Fruit fly (Drosophila melanogaster) whole organism, adult: Measurements from ENCODE around the gene NT1.

Source experiments
- CG11617 ChIP-seq: fragments of 200-800 bp; sonication (Bioruptor generic); optimal IDR thresholded peaks from 2 replicates; lab custom pipeline; 2017; ENCODE audit warnings: mild to moderate bottlenecking, missing biosample characterization, missing genetic modification reagents, missing genetic modification characterization
- CG12768 ChIP-seq: fragments of 200-800 bp; sonication (Bioruptor generic); optimal IDR thresholded peaks from 2 replicates; lab custom pipeline; 2017; ENCODE audit warnings: missing biosample characterization, missing genetic modification characterization, mild to moderate bottlenecking, moderate library complexity, missing genetic modification reagents
- CG33017 ChIP-seq: fragments of 200-800 bp; sonication (Bioruptor generic); optimal IDR thresholded peaks from 2 replicates; lab custom pipeline; 2018; ENCODE audit warnings: missing biosample characterization, mild to moderate bottlenecking, missing genetic modification characterization, moderate library complexity
- CG7045 ChIP-seq: fragments of 200-800 bp; sonication (Bioruptor generic); optimal IDR thresholded peaks from 2 replicates; lab custom pipeline; 2017; ENCODE audit warnings: missing biosample characterization, mild to moderate bottlenecking, missing genetic modification characterization
- Clk ChIP-seq: fragments of 200-800 bp; sonication (Bioruptor generic); optimal IDR thresholded peaks from 2 replicates; lab custom pipeline; 2017; ENCODE audit warnings: missing biosample characterization, missing genetic modification characterization
- Crg-1 ChIP-seq: fragments of 200-800 bp; sonication (Bioruptor generic); optimal IDR thresholded peaks from 2 replicates; lab custom pipeline; 2016; ENCODE audit warnings: missing biosample characterization, missing genetic modification characterization
- Hr96 ChIP-seq: fragments of 200-800 bp; sonication (Bioruptor generic); optimal IDR thresholded peaks from 2 replicates; lab custom pipeline; 2016; ENCODE audit warnings: missing biosample characterization, missing genetic modification characterization
- Mnt ChIP-seq: fragments of 200-800 bp; sonication (Bioruptor generic); optimal IDR thresholded peaks from 2 replicates; lab custom pipeline; 2016; ENCODE audit warnings: missing biosample characterization, mild to moderate bottlenecking, missing genetic modification characterization
- bab1 ChIP-seq: fragments of 200-800 bp; sonication (Bioruptor generic); optimal IDR thresholded peaks from 3 replicates; lab custom pipeline; 2019; ENCODE audit warnings: missing biosample characterization, mild to moderate bottlenecking, missing genetic modification characterization, moderate library complexity
- cnc ChIP-seq, 2 experiments: fragments of >200 bp; optimal IDR thresholded peaks; 2 replicates each; lab custom pipeline; 2017
- kay ChIP-seq: fragments of 200-800 bp; sonication (Bioruptor generic); peaks from one replicate; lab custom pipeline; 2016; ENCODE audit warnings: missing biosample characterization, missing genetic modification characterization, borderline replicate concordance
- pad ChIP-seq: fragments of 200-800 bp; sonication (Bioruptor generic); optimal IDR thresholded peaks from 3 replicates; lab custom pipeline; 2017; ENCODE audit warnings: missing biosample characterization, missing genetic modification characterization, mild to moderate bottlenecking, moderate library complexity, missing genetic modification reagents
- tj ChIP-seq: fragments of 200-800 bp; sonication (Bioruptor generic); optimal IDR thresholded peaks from 3 replicates; lab custom pipeline; 2017; ENCODE audit warnings: missing biosample characterization, mild to moderate bottlenecking, missing genetic modification characterization, moderate library complexity
- toe ChIP-seq: fragments of 200-800 bp; sonication (Bioruptor generic); optimal IDR thresholded peaks from 2 replicates; lab custom pipeline; 2016; ENCODE audit warnings: missing biosample characterization, missing genetic modification characterization

DNA sequence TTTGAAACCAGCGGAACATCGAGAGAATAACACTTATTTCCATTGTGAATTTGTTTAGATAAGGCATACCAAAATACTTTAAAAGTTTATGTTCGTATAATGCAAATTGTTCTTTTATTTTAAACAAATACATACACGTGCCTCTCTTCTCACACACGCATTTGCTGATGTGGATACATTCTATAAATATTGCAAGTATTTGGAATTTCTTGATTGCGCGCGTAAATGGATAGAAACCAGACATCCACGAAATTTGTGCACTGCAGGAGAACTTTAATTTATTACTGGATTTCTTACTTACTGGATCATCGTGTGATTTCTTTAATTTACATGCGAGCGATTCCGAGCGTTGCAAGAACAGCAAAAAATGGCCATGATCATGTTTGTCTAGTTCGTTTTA is 36.4 kb upstream of the NT1 start:
- TF ChIP-seq CG11617 (GFP tag; lab: Kevin White, UChicago): no peak
- TF ChIP-seq toe (GFP tag; lab: Kevin White, UChicago): no peak
- TF ChIP-seq CG7045 (GFP tag; lab: Kevin White, UChicago): no peak
- no peak for TF ChIP-seq CG12768 (GFP tag; lab: Kevin White, UChicago)
- no peak for TF ChIP-seq kay (GFP tag; lab: Kevin White, UChicago)
- no peak for TF ChIP-seq Crg-1 (GFP tag; lab: Kevin White, UChicago)
- TF ChIP-seq bab1 (GFP tag; lab: Kevin White, UChicago): no peak
- no peak for TF ChIP-seq Hr96 (GFP tag; lab: Kevin White, UChicago)
- TF ChIP-seq Clk (GFP tag; lab: Kevin White, UChicago): no peak
- no peak for TF ChIP-seq Mnt
- peak; percentile 49 for TF ChIP-seq tj (GFP tag; lab: Kevin White, UChicago)
- no peak for TF ChIP-seq pad (GFP tag; lab: Kevin White, UChicago)
- no peak for TF ChIP-seq CG33017 (tag; lab: Kevin White, UChicago)
- no peak for TF ChIP-seq cnc (optimal IDR thresholded peaks at IDR 0.05; lab: Kevin White, UChicago)
